Worm (Caenorhabditis elegans) whole organism, L2 larva: ENCODE measurements around the gene rnr-2.

Experiments
- ZK546.5 ChIP-seq: sonication (generic microtip); optimal IDR thresholded peaks from 2 replicates; lab custom pipeline; 2017; ENCODE audit warnings: missing biosample characterization, missing genetic modification characterization
- ama-1 ChIP-seq: fragments of 150-350 bp; optimal IDR thresholded peaks from 2 replicates; lab custom pipeline; 2018; ENCODE audit warnings: inconsistent platforms
- ceh-16 ChIP-seq: fragments of 150-350 bp; optimal IDR thresholded peaks from 2 replicates; lab custom pipeline; 2014; ENCODE audit warnings: missing biosample characterization, missing genetic modification characterization
- elt-3 ChIP-seq: sonication (generic microtip); optimal IDR thresholded peaks from 2 replicates; lab custom pipeline; 2017; ENCODE audit warnings: missing biosample characterization, missing genetic modification characterization
- fos-1 ChIP-seq: fragments of 150-350 bp; optimal IDR thresholded peaks from 2 replicates; lab custom pipeline; 2014; ENCODE audit warnings: missing biosample characterization, missing genetic modification characterization
- nhr-12 ChIP-seq: fragments of 150-350 bp; optimal IDR thresholded peaks from 2 replicates; lab custom pipeline; 2014; ENCODE audit warnings: missing biosample characterization, missing genetic modification characterization
- nhr-23 ChIP-seq: fragments of 150-350 bp; optimal IDR thresholded peaks from 2 replicates; lab custom pipeline; 2014; ENCODE audit warnings: missing biosample characterization, missing genetic modification reagents, missing genetic modification characterization
- nhr-25 ChIP-seq: fragments of 150-350 bp; sonication (generic microtip); optimal IDR thresholded peaks from 3 replicates; lab custom pipeline; 2014; ENCODE audit warnings: missing biosample characterization, missing genetic modification characterization
- peb-1 ChIP-seq: fragments of 150-350 bp; optimal IDR thresholded peaks from 2 replicates; lab custom pipeline; 2014; ENCODE audit warnings: missing biosample characterization, missing genetic modification characterization
- sma-3 ChIP-seq: sonication (generic microtip); optimal IDR thresholded peaks from 2 replicates; lab custom pipeline; 2016; ENCODE audit warnings: missing genetic modification reagents, missing genetic modification characterization, missing compliant biosample characterization
- unc-62 ChIP-seq: fragments of 150-350 bp; optimal IDR thresholded peaks from 2 replicates; lab custom pipeline; 2014; ENCODE audit warnings: missing biosample characterization, missing genetic modification reagents, missing genetic modification characterization
- zag-1 ChIP-seq: fragments of 150-350 bp; optimal IDR thresholded peaks from 2 replicates; lab custom pipeline; 2014; ENCODE audit warnings: missing biosample characterization, missing genetic modification characterization

- TF ChIP-seq ceh-16 (no peak), sma-3 (GFP tag; lab: Kevin White, UChicago) (peak; percentile 10), unc-62 (GFP tag; lab: Kevin White, UChicago) (no peak), nhr-12 (no peak), ama-1 (lab: Kevin White, UChicago) (no peak), fos-1 (tag; lab: Kevin White, UChicago) (no peak), nhr-25 (no peak), peb-1 (tag; lab: Kevin White, UChicago) (no peak), zag-1 (no peak), elt-3 (tag; lab: Kevin White, UChicago) (no peak), nhr-23 (tag; lab: Kevin White, UChicago) (no peak), ZK546.5 (tag; lab: Kevin White, UChicago) (no peak)
Observed at ce11 chrIII:4101016-4101415, 6.3 kb upstream of the rnr-2 start.
